Fruit fly (Drosophila melanogaster): ENCODE results near the gene CG42692.

Gene CG42692

DNA sequence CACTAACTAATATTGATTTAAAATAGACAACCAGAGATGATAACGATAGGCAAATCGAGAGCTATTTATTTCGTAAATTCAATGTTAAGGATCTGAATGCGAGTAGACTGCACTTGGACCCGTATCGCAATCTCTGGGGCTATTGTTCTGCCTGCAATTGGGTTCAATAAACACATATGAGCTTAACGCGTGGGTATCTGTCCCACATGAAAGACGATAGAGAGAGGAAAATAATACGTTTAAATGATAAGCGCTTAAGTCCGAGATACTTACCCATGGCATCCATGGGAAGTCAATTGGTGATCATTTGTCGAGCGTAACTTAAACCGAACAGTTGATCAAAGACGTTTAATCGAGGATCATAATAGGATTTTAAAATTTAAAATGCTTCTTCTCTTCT, 28.1 kb upstream of the CG42692 start, which contains the start of gene NimC2:
Gene NimC2, plus strand, starts transcription at position 301 of the 400 bp plus-strand sequence.
- no peak for TF ChIP-seq CG31627 (GFP tag; optimal IDR thresholded peaks at IDR 0.05)
- peak; percentile 82 for TF ChIP-seq svp (GFP tag)

DNA sequence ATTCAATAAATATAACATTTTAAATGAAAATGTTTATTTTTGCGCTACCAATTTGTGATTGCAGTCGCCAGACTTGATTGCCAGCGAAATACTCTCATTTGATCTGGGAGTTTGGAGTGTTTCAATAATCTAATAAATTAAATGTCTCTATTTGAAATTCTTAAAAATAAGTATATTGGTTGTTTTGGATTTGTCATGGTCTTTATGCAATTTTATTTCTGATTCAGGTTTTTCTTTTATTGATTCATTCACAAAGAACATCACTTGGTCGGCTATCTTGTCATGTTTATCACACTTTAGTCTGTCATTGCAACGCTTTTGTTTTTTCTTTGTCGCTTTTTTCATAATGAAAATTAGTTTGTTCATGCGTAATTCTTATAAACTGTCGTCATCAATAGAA, 8.9 kb upstream of the CG42692 start:
- no peak for TF ChIP-seq Ets21C (GFP tag; optimal IDR thresholded peaks at IDR 0.05)
- TF ChIP-seq CG6163 (GFP tag; IDR thresholded peaks at IDR 0.05) = peak; percentile 37; the same call in 1 of the 3 replicates
- no peak for TF ChIP-seq Ets96B (tag; optimal IDR thresholded peaks at IDR 0.05)
- peak; percentile 70; the same call in 1 of the 2 replicates for TF ChIP-seq CG15336 (GFP tag; IDR thresholded peaks at IDR 0.05)
- no peak for TF ChIP-seq Met (GFP tag; optimal IDR thresholded peaks at IDR 0.05)
- no peak for TF ChIP-seq CG6792 (GFP tag; optimal IDR thresholded peaks at IDR 0.05)
- TF ChIP-seq CG3032 (tag; optimal IDR thresholded peaks at IDR 0.05) = no peak
- peak; percentile 61 for TF ChIP-seq topi (GFP tag; optimal IDR thresholded peaks at IDR 0.05)
- peak; percentile 57 for TF ChIP-seq lz (GFP tag; optimal IDR thresholded peaks at IDR 0.05)
- TF ChIP-seq Eip75B (GFP tag; optimal IDR thresholded peaks at IDR 0.05) = no peak
- TF ChIP-seq CG11902 (GFP tag; optimal IDR thresholded peaks at IDR 0.05) = no peak
- no peak for TF ChIP-seq CG11762 (GFP tag; optimal IDR thresholded peaks at IDR 0.05; ENCODE audit: insufficient read depth)
- TF ChIP-seq Blimp-1 (GFP tag; optimal IDR thresholded peaks at IDR 0.05) = peak; percentile 33
- TF ChIP-seq Smox (GFP tag; optimal IDR thresholded peaks at IDR 0.05) = peak; percentile 56
- no peak for TF ChIP-seq fkh (GFP tag; optimal IDR thresholded peaks at IDR 0.05)
- TF ChIP-seq esn (GFP tag; optimal IDR thresholded peaks at IDR 0.05) = no peak
- no peak for TF ChIP-seq spab (GFP tag; optimal IDR thresholded peaks at IDR 0.05)
- TF ChIP-seq eg (GFP tag; IDR thresholded peaks at IDR 0.05) = peak; percentile 70
- TF ChIP-seq Hr38 (GFP tag; optimal IDR thresholded peaks at IDR 0.05) = no peak
- no peak for TF ChIP-seq Eip93F (GFP tag; optimal IDR thresholded peaks at IDR 0.05)
- peak; percentile 37; the same call in 1 of the 2 replicates for TF ChIP-seq Gug (GFP tag; IDR thresholded peaks at IDR 0.05)
- TF ChIP-seq CG8319 (GFP tag; optimal IDR thresholded peaks at IDR 0.05) = no peak
- no peak for TF ChIP-seq vri (GFP tag; optimal IDR thresholded peaks at IDR 0.05)
- peak; percentile 19 for TF ChIP-seq CG3919 (GFP tag; optimal IDR thresholded peaks at IDR 0.05)
- TF ChIP-seq OdsH (GFP tag; optimal IDR thresholded peaks at IDR 0.05) = peak; percentile 8
- TF ChIP-seq Sox14 (GFP tag; optimal IDR thresholded peaks at IDR 0.05) = peak; percentile 40
- no peak for TF ChIP-seq CG16779 (tag; optimal IDR thresholded peaks at IDR 0.05)
- no peak for TF ChIP-seq fd59A (GFP tag; optimal IDR thresholded peaks at IDR 0.05)
- TF ChIP-seq CG9139 (GFP tag; optimal IDR thresholded peaks at IDR 0.05) = no peak
- no peak for TF ChIP-seq CG4318 (GFP tag; optimal IDR thresholded peaks at IDR 0.05)
- TF ChIP-seq CG32006 (GFP tag; optimal IDR thresholded peaks at IDR 0.05) = peak; percentile 39
- peak; percentile 48; the same call in 1 of the 2 replicates for TF ChIP-seq CG11294 (GFP tag; IDR thresholded peaks at IDR 0.05)
- TF ChIP-seq Sox15 (GFP tag; optimal IDR thresholded peaks at IDR 0.05) = no peak
- TF ChIP-seq CG8119 (GFP tag; IDR thresholded peaks at IDR 0.05) = peak; percentile 52; the same call in 1 of the 3 replicates
- peak; percentile 65 for TF ChIP-seq Sox102F (GFP tag; optimal IDR thresholded peaks at IDR 0.05)
- no peak for TF ChIP-seq salr (GFP tag; optimal IDR thresholded peaks at IDR 0.05)
- TF ChIP-seq pdm3 (GFP tag; optimal IDR thresholded peaks at IDR 0.05) = peak; percentile 38
- peak; percentile 22 for TF ChIP-seq CG34406 (GFP tag; optimal IDR thresholded peaks at IDR 0.05)
- TF ChIP-seq CG7368 (GFP tag; optimal IDR thresholded peaks at IDR 0.05) = no peak
- no peak for TF ChIP-seq CG8632 (GFP tag; optimal IDR thresholded peaks at IDR 0.05)
- peak; percentile 3 for TF ChIP-seq CG10631 (GFP tag; optimal IDR thresholded peaks at IDR 0.05)
- no peak for TF ChIP-seq CG1621 (tag; optimal IDR thresholded peaks at IDR 0.05)
- no peak for TF ChIP-seq fd85E (GFP tag; optimal IDR thresholded peaks at IDR 0.05)
- TF ChIP-seq dac (GFP tag; optimal IDR thresholded peaks at IDR 0.05) = no peak
- peak; percentile 86 for TF ChIP-seq svp (GFP tag)
- TF ChIP-seq Eip78C (GFP tag) = peak; percentile 84
- no peak for TF ChIP-seq Hr4 (GFP tag; optimal IDR thresholded peaks at IDR 0.05)
- TF ChIP-seq cyc (GFP tag; optimal IDR thresholded peaks at IDR 0.05) = peak; percentile 44
- TF ChIP-seq acj6 (GFP tag; optimal IDR thresholded peaks at IDR 0.05) = peak; percentile 27
- no peak for TF ChIP-seq net (GFP tag; optimal IDR thresholded peaks at IDR 0.05)
